Worm (Caenorhabditis elegans) whole organism, L1 larva: ENCODE measurements around the gene F45E1.2.
A peak's percentile ranks its signal among the peaks of the same experiment; 100 is the strongest.

ENCODE experiments used
- C04F5.9 ChIP-seq: sonication (generic microtip); optimal IDR thresholded peaks from 2 replicates; lab custom pipeline; 2016; ENCODE audit warnings: missing genetic modification characterization, missing compliant biosample characterization
- C34B4.2 ChIP-seq: sonication (generic microtip); optimal IDR thresholded peaks from 2 replicates; lab custom pipeline; 2017; ENCODE audit warnings: mild to moderate bottlenecking, missing genetic modification characterization, missing compliant biosample characterization
- aly-2 ChIP-seq: fragments of 150-350 bp; optimal IDR thresholded peaks from 2 replicates; lab custom pipeline; 2014; ENCODE audit warnings: missing biosample characterization, missing genetic modification characterization
- blmp-1 ChIP-seq: fragments of 150-350 bp; optimal IDR thresholded peaks from 2 replicates; lab custom pipeline; 2014; ENCODE audit warnings: missing biosample characterization, missing genetic modification characterization
- ceh-63 ChIP-seq: fragments of 200-800 bp; sonication (Bioruptor generic); optimal IDR thresholded peaks from 2 replicates; lab custom pipeline; 2018; ENCODE audit warnings: mild to moderate bottlenecking, missing genetic modification characterization, missing compliant biosample characterization
- ceh-8 ChIP-seq: fragments of 200-800 bp; sonication (Bioruptor generic); optimal IDR thresholded peaks from 2 replicates; lab custom pipeline; 2018; ENCODE audit warnings: mild to moderate bottlenecking, missing genetic modification characterization, moderate library complexity, missing compliant biosample characterization
- ceh-82 ChIP-seq, 3 experiments: fragments of 150-350 bp in 1 of 3; sonication (generic microtip) in 2 of 3; optimal IDR thresholded peaks; 2 replicates each; lab custom pipeline; 2014 to 2017; ENCODE audit warnings: missing biosample characterization in 3 of 3, missing genetic modification characterization in 3 of 3
- dpl-1 ChIP-seq, 3 experiments: fragments of 150-350 bp in 2 of 3; sonication (generic microtip) in 1 of 3; optimal IDR thresholded peaks; 2 replicates each; lab custom pipeline; 2014 to 2017; ENCODE audit warnings: missing biosample characterization in 3 of 3, missing genetic modification characterization in 3 of 3, missing genetic modification reagents in 3 of 3
- dsc-1 ChIP-seq: sonication (generic microtip); optimal IDR thresholded peaks from 2 replicates; lab custom pipeline; 2016; ENCODE audit warnings: mild to moderate bottlenecking, missing genetic modification characterization, missing compliant biosample characterization
- efl-1 ChIP-seq, 4 experiments: fragments of 150-350 bp; optimal IDR thresholded peaks in 3 of 4; peaks in 1 of 4; 1 replicate in 1 of 4; 2 replicates in 3 of 4; lab custom pipeline; 2014; ENCODE audit warnings: missing biosample characterization in 2 of 4, missing genetic modification characterization in 2 of 4, missing genetic modification reagents in 2 of 4
- egl-13 ChIP-seq: sonication (generic microtip); optimal IDR thresholded peaks from 2 replicates; lab custom pipeline; 2016; ENCODE audit warnings: missing genotype, missing genetic modification reagents, missing genetic modification characterization, missing compliant biosample characterization
- elt-2 ChIP-seq: sonication (generic microtip); optimal IDR thresholded peaks from 2 replicates; lab custom pipeline; 2016; ENCODE audit warnings: missing genetic modification characterization, mild to moderate bottlenecking, inconsistent platforms, missing compliant biosample characterization, missing genetic modification reagents
- elt-3 ChIP-seq, 6 experiments: fragments of 150-350 bp in 1 of 6; sonication (generic microtip); optimal IDR thresholded peaks; 2 replicates each; lab custom pipeline; 2017 to 2018; ENCODE audit warnings: missing biosample characterization in 6 of 6, missing genetic modification characterization in 6 of 6, inconsistent platforms in 1 of 6
- fkh-8 ChIP-seq: sonication (generic microtip); optimal IDR thresholded peaks from 2 replicates; lab custom pipeline; 2016; ENCODE audit warnings: mild to moderate bottlenecking, missing genetic modification characterization, missing compliant biosample characterization
- hlh-4 ChIP-seq: sonication (generic microtip); optimal IDR thresholded peaks from 2 replicates; lab custom pipeline; 2016; ENCODE audit warnings: mild to moderate bottlenecking, missing genetic modification characterization, missing compliant biosample characterization
- lin-14 ChIP-seq: fragments of 200-800 bp; sonication (Bioruptor generic); optimal IDR thresholded peaks from 2 replicates; lab custom pipeline; 2018; ENCODE audit warnings: mild to moderate bottlenecking, missing genetic modification characterization, moderate library complexity, missing compliant biosample characterization
- lin-15B ChIP-seq: fragments of 150-350 bp; sonication (generic microtip); optimal IDR thresholded peaks from 3 replicates; lab custom pipeline; 2014; ENCODE audit warnings: missing biosample characterization, missing genetic modification characterization
- lin-35 ChIP-seq, 2 experiments: fragments of 150-350 bp; optimal IDR thresholded peaks; 2 replicates each; lab custom pipeline; 2014; ENCODE audit warnings: missing biosample characterization in 2 of 2, missing genetic modification characterization in 2 of 2, missing genetic modification reagents in 2 of 2
- mef-2 ChIP-seq: fragments of 150-350 bp; optimal IDR thresholded peaks from 2 replicates; lab custom pipeline; 2014; ENCODE audit warnings: missing biosample characterization, missing genetic modification characterization
- nhr-20 ChIP-seq: sonication (generic microtip); optimal IDR thresholded peaks from 2 replicates; lab custom pipeline; 2016; ENCODE audit warnings: mild to moderate bottlenecking, missing genetic modification characterization, missing compliant biosample characterization
- nhr-47 ChIP-seq: sonication (generic microtip); optimal IDR thresholded peaks from 2 replicates; lab custom pipeline; 2016; ENCODE audit warnings: mild to moderate bottlenecking, missing genetic modification characterization, moderate library complexity, missing compliant biosample characterization
- nhr-71 ChIP-seq: sonication (generic microtip); optimal IDR thresholded peaks from 2 replicates; lab custom pipeline; 2016; ENCODE audit warnings: mild to moderate bottlenecking, missing genetic modification characterization, moderate library complexity, missing compliant biosample characterization
- nhr-77 ChIP-seq: fragments of 150-350 bp; optimal IDR thresholded peaks from 2 replicates; lab custom pipeline; 2014; ENCODE audit warnings: missing biosample characterization, missing genetic modification characterization
- nhr-85 ChIP-seq: sonication (generic microtip); peaks from one replicate; lab custom pipeline; 2016; ENCODE audit warnings: missing genetic modification characterization, inconsistent platforms, missing compliant biosample characterization
- nhr-90 ChIP-seq: sonication (generic microtip); optimal IDR thresholded peaks from 2 replicates; lab custom pipeline; 2016; ENCODE audit warnings: mild to moderate bottlenecking, missing genetic modification characterization, missing compliant biosample characterization; ENCODE audit not compliant: poor library complexity
- pax-3 ChIP-seq: fragments of 200-800 bp; sonication (Bioruptor generic); optimal IDR thresholded peaks from 2 replicates; lab custom pipeline; 2018; ENCODE audit warnings: mild to moderate bottlenecking, missing genetic modification characterization, moderate library complexity, missing compliant biosample characterization
- sox-4 ChIP-seq: sonication (generic microtip); optimal IDR thresholded peaks from 2 replicates; lab custom pipeline; 2016; ENCODE audit warnings: missing genetic modification characterization, missing compliant biosample characterization
- tbx-2 ChIP-seq: sonication (generic microtip); optimal IDR thresholded peaks from 2 replicates; lab custom pipeline; 2016; ENCODE audit warnings: missing genetic modification characterization, missing compliant biosample characterization
- unc-130 ChIP-seq: fragments of 150-350 bp; optimal IDR thresholded peaks from 2 replicates; lab custom pipeline; 2017; ENCODE audit warnings: missing biosample characterization, missing genetic modification characterization, inconsistent platforms
- unc-62 ChIP-seq: fragments of 150-350 bp; optimal IDR thresholded peaks from 2 replicates; lab custom pipeline; 2014; ENCODE audit warnings: missing biosample characterization, missing genetic modification reagents, missing genetic modification characterization
- unc-98 ChIP-seq: fragments of 200-800 bp; sonication (Bioruptor generic); IDR thresholded peaks from 2 replicates; pipeline ENCODE4 v1.3.6; 2022; ENCODE audit warnings: missing genetic modification characterization, missing compliant biosample characterization
- xbp-1 ChIP-seq: sonication (generic microtip); optimal IDR thresholded peaks from 2 replicates; lab custom pipeline; 2016; ENCODE audit warnings: missing genetic modification characterization, missing compliant biosample characterization

Gene F45E1.2

DNA sequence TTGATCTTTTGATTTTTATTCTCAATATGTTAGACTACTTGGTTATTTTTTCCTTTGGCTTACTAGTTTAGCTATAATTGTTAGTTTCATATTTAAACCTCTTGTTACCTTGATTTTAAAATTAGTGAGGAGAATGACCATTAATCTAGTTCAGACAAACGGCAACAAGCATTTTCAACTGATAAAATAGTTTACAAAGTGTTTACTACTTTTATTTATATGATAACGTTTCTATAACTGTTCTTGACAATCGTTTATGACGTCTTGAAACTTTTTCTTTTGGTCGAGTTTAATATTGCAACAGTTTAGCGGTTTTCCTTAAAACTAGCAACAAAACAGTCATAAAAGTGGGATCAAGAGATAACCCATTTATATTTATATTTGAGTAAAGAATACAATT, 27.8 kb upstream of the F45E1.2 start:
- TF ChIP-seq egl-13 (tag; lab: Kevin White, UChicago) (no peak), elt-2 (tag; lab: Kevin White, UChicago) (peak; percentile 23)

DNA sequence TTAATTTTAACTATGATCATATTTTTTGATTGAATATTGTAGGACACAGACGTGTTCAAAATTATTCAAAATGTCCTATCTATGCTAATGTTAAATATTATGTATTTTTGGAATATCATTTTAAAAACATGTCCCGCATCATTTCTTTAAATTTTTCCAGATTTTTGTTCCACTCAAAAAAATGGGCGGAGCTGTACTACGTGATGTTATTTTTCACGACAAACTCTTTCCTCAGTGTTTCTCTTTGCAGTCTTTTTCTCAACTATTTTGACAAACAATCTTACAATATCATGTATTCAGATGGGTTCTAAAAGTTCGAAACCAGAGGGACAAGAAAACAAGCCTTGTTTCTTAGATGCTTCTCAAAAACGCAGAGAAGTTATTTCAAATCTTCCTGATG, 27.1 kb upstream of the F45E1.2 start, which contains the start of gene F45E1.5:
Gene F45E1.5 (plus strand): TSS at position 301 of the 400 bp plus-strand sequence.
- TF ChIP-seq C34B4.2 (tag; lab: Kevin White, UChicago) (no peak), aly-2 (tag; lab: Kevin White, UChicago) (no peak), nhr-90 (tag; lab: Kevin White, UChicago) (no peak), nhr-77 (no peak)

DNA sequence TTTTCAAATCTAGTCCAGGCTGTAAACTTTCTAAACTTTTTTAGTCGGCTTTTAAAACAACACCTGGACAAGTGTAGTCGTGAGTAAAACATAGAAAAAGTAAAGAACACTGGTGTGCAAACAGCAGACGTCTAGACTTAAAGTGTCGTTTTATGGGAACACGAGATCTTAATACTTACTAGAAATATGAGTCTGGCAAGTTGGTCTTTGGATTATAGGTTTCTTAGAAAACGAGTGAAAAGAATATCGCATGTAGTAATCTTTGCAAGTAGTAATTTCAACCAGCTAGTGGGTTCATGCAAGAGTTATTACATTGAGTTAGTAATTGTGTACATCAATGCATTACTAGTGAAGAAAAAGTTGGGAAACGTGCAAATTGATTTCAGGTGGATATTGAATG, 26.1 kb upstream of the F45E1.2 start:
- TF ChIP-seq nhr-71 (peak; percentile 66), nhr-47 (peak; percentile 51), tbx-2 (tag; lab: Kevin White, UChicago) (no peak), sox-4 (tag; lab: Kevin White, UChicago) (peak; percentile 41), fkh-8 (tag; lab: Kevin White, UChicago) (peak; percentile 87), dsc-1 (peak; percentile 31)

DNA sequence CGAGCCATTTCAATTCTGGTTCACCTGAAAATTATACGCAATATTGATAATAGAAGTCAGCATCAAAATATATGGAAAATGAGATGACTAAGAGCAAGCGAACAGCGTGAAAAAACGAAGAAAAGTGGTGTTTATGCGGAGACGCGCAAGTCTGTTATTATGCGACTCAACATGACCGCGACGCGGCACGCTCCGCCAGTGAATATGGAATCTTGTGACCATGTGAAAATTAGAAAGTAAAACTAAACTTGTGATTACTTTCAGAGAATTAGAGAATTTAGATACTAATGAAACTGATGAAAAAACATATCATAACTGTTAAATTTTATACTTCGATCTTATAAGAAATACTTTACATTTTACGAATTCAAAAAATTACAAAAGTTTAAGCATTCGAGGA, 21.5 kb upstream of the F45E1.2 start, which contains the start of gene his-71:
Gene his-71 (minus strand): TSS at position 24 of the 400 bp plus-strand sequence.
- TF ChIP-seq nhr-20 (peak; percentile 20), nhr-85 (tag; lab: Kevin White, UChicago) (peak; percentile 61), fkh-8 (tag; lab: Kevin White, UChicago) (peak; percentile 70), hlh-4 (tag; lab: Kevin White, UChicago) (no peak), ceh-63 (GFP tag; lab: Kevin White, UChicago) (no peak), blmp-1 (peak; percentile 81), elt-2 (tag; lab: Kevin White, UChicago) (no peak), ceh-8 (GFP tag; lab: Kevin White, UChicago) (no peak), nhr-71 (peak; percentile 17), C04F5.9 (no peak), nhr-77 (no peak), lin-35 (GFP tag; optimal IDR thresholded peaks at IDR 0.05; lab: Kevin White, UChicago) (peak in 1 of 2 experiments; percentile 40), unc-130 (tag; lab: Kevin White, UChicago) (no peak), lin-14 (GFP tag; lab: Kevin White, UChicago) (peak; percentile 34), xbp-1 (tag; lab: Kevin White, UChicago) (peak; percentile 3), pax-3 (tag; lab: Kevin White, UChicago) (no peak), elt-3 (tag; optimal IDR thresholded peaks at IDR 0.05; lab: Kevin White, UChicago) (peak in 1 of 6 experiments; percentile 21), dpl-1 (GFP tag; optimal IDR thresholded peaks at IDR 0.05; lab: Kevin White, UChicago) (no peak)

DNA sequence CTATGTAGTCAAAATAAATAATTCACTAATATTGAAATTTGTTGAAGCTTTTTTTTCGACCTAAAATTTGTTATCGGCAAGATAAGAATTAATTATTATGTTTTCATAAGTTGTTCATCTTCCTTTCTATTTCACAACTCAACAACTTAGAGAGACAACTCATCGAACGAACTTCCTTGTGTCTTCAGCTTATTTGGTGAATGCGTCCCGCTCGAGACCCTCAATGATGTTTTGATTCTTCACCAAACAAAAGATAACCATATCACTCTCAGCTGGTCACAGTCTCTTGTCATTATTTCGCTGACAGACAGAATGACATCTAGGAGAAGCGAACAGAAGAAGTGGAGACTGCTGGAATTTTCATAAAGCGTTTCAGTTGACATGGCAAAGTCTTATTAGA, 18.8 kb upstream of the F45E1.2 start:
- TF ChIP-seq unc-98 (GFP tag; lab: Robert Waterston, UW) (no peak), ceh-82 (tag; optimal IDR thresholded peaks at IDR 0.05; lab: Kevin White, UChicago) (no peak), lin-15B (tag; lab: Kevin White, UChicago) (no peak), efl-1 (optimal IDR thresholded peaks at IDR 0.05; lab: Kevin White, UChicago) (no peak), efl-1 (GFP tag; optimal IDR thresholded peaks at IDR 0.05 in 1 of 2; lab: Kevin White, UChicago) (peak in 1 of 2 experiments; percentile 67), blmp-1 (peak; percentile 4), mef-2 (tag; lab: Kevin White, UChicago) (no peak), unc-62 (no peak), egl-13 (tag; lab: Kevin White, UChicago) (no peak), aly-2 (tag; lab: Kevin White, UChicago) (no peak)
- TF ChIP-seq, all 84 proteins: peak for 2
